Fruit fly (Drosophila melanogaster) whole organism, embryonic: ENCODE results near the gene nop5.
A peak's percentile ranks its signal among the peaks of the same experiment; 100 is the strongest.

Source experiments
- Bdp1 ChIP-seq: fragments of 200-800 bp; sonication (Bioruptor generic); optimal IDR thresholded peaks from 3 replicates; lab custom pipeline; 2016; ENCODE audit warnings: missing biosample characterization, missing genetic modification characterization
- CG10147 ChIP-seq: fragments of 200-800 bp; sonication (Bioruptor generic); optimal IDR thresholded peaks from 2 replicates; lab custom pipeline; 2019; ENCODE audit warnings: missing biosample characterization, mild to moderate bottlenecking, missing genetic modification characterization, moderate library complexity
- CG10543 ChIP-seq: fragments of 200-800 bp; sonication (Bioruptor generic); optimal IDR thresholded peaks from 3 replicates; lab custom pipeline; 2017; ENCODE audit warnings: missing biosample characterization, mild to moderate bottlenecking, missing genetic modification characterization, moderate library complexity
- CG10959 ChIP-seq: fragments of 200-800 bp; sonication (Bioruptor generic); IDR thresholded peaks from 2 replicates; pipeline ENCODE4 v1.3.6; 2022; ENCODE audit warnings: missing biosample characterization, missing genetic modification characterization
- CG11093 ChIP-seq: fragments of 200-800 bp; sonication (Bioruptor generic); IDR thresholded peaks from 3 replicates; pipeline ENCODE4 v1.3.6; 2022; ENCODE audit warnings: missing biosample characterization, missing genetic modification characterization
- CG11504 ChIP-seq: fragments of 200-800 bp; sonication (Bioruptor generic); optimal IDR thresholded peaks from 3 replicates; lab custom pipeline; 2019; ENCODE audit warnings: missing biosample characterization, mild to moderate bottlenecking, missing genetic modification characterization, moderate library complexity
- CG11560 ChIP-seq: fragments of 200-800 bp; sonication (Bioruptor generic); IDR thresholded peaks from 3 replicates; pipeline ENCODE4 v1.3.6; 2022; ENCODE audit warnings: missing biosample characterization, missing genetic modification characterization
- CG12299 ChIP-seq: fragments of 200-800 bp; sonication (Bioruptor generic); optimal IDR thresholded peaks from 2 replicates; lab custom pipeline; 2018; ENCODE audit warnings: missing biosample characterization, mild to moderate bottlenecking, missing genetic modification characterization
- CG12391 ChIP-seq: fragments of 200-800 bp; sonication (Bioruptor generic); optimal IDR thresholded peaks from 3 replicates; lab custom pipeline; 2018; ENCODE audit warnings: missing biosample characterization, mild to moderate bottlenecking, missing genetic modification characterization, moderate library complexity
- CG12744 ChIP-seq: fragments of 200-800 bp; sonication (Bioruptor generic); optimal IDR thresholded peaks from 2 replicates; lab custom pipeline; 2016; ENCODE audit warnings: missing biosample characterization, missing genetic modification characterization
- CG13624 ChIP-seq: fragments of 200-800 bp; sonication (Bioruptor generic); optimal IDR thresholded peaks from 2 replicates; lab custom pipeline; 2016; ENCODE audit warnings: missing biosample characterization, missing genetic modification characterization
- CG14014 ChIP-seq: fragments of 200-800 bp; sonication (Bioruptor generic); IDR thresholded peaks from 2 replicates; pipeline ENCODE4 v1.3.6; 2022; ENCODE audit warnings: missing biosample characterization, missing genetic modification characterization
- CG14860 ChIP-seq: fragments of 200-800 bp; sonication (Bioruptor generic); IDR thresholded peaks from 3 replicates; pipeline ENCODE4 v1.3.6; 2022; ENCODE audit warnings: missing biosample characterization, missing genetic modification characterization; ENCODE audit not compliant: partially characterized antibody
- CG1602 ChIP-seq: fragments of 200-800 bp; sonication (Bioruptor generic); optimal IDR thresholded peaks from 3 replicates; lab custom pipeline; 2016; ENCODE audit warnings: missing biosample characterization, missing genetic modification characterization
- CG16813 ChIP-seq: fragments of 200-800 bp; sonication (Bioruptor generic); IDR thresholded peaks from 3 replicates; pipeline ENCODE4 v1.3.6; 2022; ENCODE audit warnings: missing biosample characterization, missing genetic modification characterization; ENCODE audit not compliant: partially characterized antibody
- CG1832 ChIP-seq: fragments of 200-800 bp; sonication (Bioruptor generic); optimal IDR thresholded peaks from 2 replicates; lab custom pipeline; 2017; ENCODE audit warnings: missing biosample characterization, mild to moderate bottlenecking, missing genetic modification characterization, inconsistent platforms
- CG2712 ChIP-seq: fragments of 200-800 bp; optimal IDR thresholded peaks from 3 replicates; lab custom pipeline; 2019; ENCODE audit warnings: missing biosample characterization, mild to moderate bottlenecking, missing genetic modification characterization, moderate library complexity
- CG31224 ChIP-seq: fragments of 200-800 bp; sonication (Bioruptor generic); IDR thresholded peaks from 2 replicates; pipeline ENCODE4 v1.3.6; 2022; ENCODE audit warnings: missing biosample characterization, missing genetic modification characterization
- CG3726 ChIP-seq: fragments of 200-800 bp; sonication (Bioruptor generic); IDR thresholded peaks from 3 replicates; pipeline ENCODE4, ENCODE4 v1.3.6; 2022; ENCODE audit warnings: missing biosample characterization, missing genetic modification characterization
- CG3847 ChIP-seq: fragments of 200-800 bp; sonication (Bioruptor generic); IDR thresholded peaks from 2 replicates; pipeline ENCODE4 v1.3.6; 2022; ENCODE audit warnings: missing biosample characterization, missing genetic modification characterization
- CG6254 ChIP-seq: fragments of 200-800 bp; sonication (Bioruptor generic); optimal IDR thresholded peaks from 3 replicates; lab custom pipeline; 2017; ENCODE audit warnings: mild to moderate bottlenecking, missing biosample characterization, missing genetic modification reagents, missing genetic modification characterization
- CG7357 ChIP-seq: fragments of 200-800 bp; sonication (Bioruptor generic); IDR thresholded peaks from 3 replicates; pipeline ENCODE4 v1.3.6; 2022; ENCODE audit warnings: missing biosample characterization, missing genetic modification characterization
- CG7372 ChIP-seq: fragments of 200-800 bp; sonication (Bioruptor generic); IDR thresholded peaks from 2 replicates; pipeline ENCODE4 v1.3.6; 2022; ENCODE audit warnings: missing biosample characterization, missing genetic modification characterization
- CG8089 ChIP-seq: fragments of 200-800 bp; sonication (Bioruptor generic); optimal IDR thresholded peaks from 3 replicates; lab custom pipeline; 2016; ENCODE audit warnings: missing biosample characterization, missing genetic modification characterization
- CoRest ChIP-seq: fragments of 200-800 bp; sonication (Bioruptor generic); optimal IDR thresholded peaks from 3 replicates; lab custom pipeline; 2018; ENCODE audit warnings: missing biosample characterization, mild to moderate bottlenecking, missing genetic modification characterization, moderate library complexity
- D ChIP-seq, 2 experiments: fragments of 200-800 bp in 1 of 2; fragments of >200 bp in 1 of 2; sonication (Bioruptor generic) in 1 of 2; optimal IDR thresholded peaks; 2 replicates in 1 of 2; 3 replicates in 1 of 2; lab custom pipeline; 2017; ENCODE audit warnings: mild to moderate bottlenecking in 1 of 2, missing biosample characterization in 1 of 2, missing genetic modification characterization in 1 of 2, missing genetic modification reagents in 1 of 2
- Mes4 ChIP-seq: fragments of 200-800 bp; sonication (Bioruptor generic); optimal IDR thresholded peaks from 2 replicates; lab custom pipeline; 2016; ENCODE audit warnings: missing biosample characterization, missing genetic modification characterization
- Oli ChIP-seq: fragments of 200-800 bp; sonication (Bioruptor generic); optimal IDR thresholded peaks from 2 replicates; lab custom pipeline; 2018; ENCODE audit warnings: missing biosample characterization, mild to moderate bottlenecking, missing genetic modification characterization, moderate library complexity
- Taf1 ChIP-seq: fragments of 200-800 bp; sonication (Bioruptor generic); IDR thresholded peaks from 2 replicates; pipeline ENCODE4 v1.3.6; 2022; ENCODE audit warnings: missing biosample characterization, missing genetic modification characterization
- aop ChIP-seq: fragments of 200-800 bp; sonication (Bioruptor generic); IDR thresholded peaks from 2 replicates; pipeline ENCODE4 v1.3.6; 2022; ENCODE audit warnings: missing biosample characterization, missing genetic modification characterization
- ash1 ChIP-seq: fragments of 200-800 bp; sonication (Bioruptor generic); optimal IDR thresholded peaks from 2 replicates; lab custom pipeline; 2018; ENCODE audit warnings: missing biosample characterization, mild to moderate bottlenecking, missing genetic modification characterization
- bbx ChIP-seq: fragments of 200-800 bp; sonication (Bioruptor generic); IDR thresholded peaks from 2 replicates; pipeline ENCODE4 v1.3.6; 2022; ENCODE audit warnings: missing biosample characterization, missing genetic modification characterization; ENCODE audit not compliant: partially characterized antibody
- caup ChIP-seq: fragments of 200-800 bp; sonication (Bioruptor generic); optimal IDR thresholded peaks from 3 replicates; lab custom pipeline; 2017; ENCODE audit warnings: missing biosample characterization, mild to moderate bottlenecking, missing genetic modification characterization, moderate library complexity; ENCODE audit not compliant: severe bottlenecking
- croc ChIP-seq: fragments of 200-800 bp; sonication (Bioruptor generic); conservative IDR thresholded peaks from 3 replicates; pipeline ENCODE4 v1.3.6; 2022; ENCODE audit warnings: missing biosample characterization, missing genetic modification characterization
- gem ChIP-seq: fragments of 200-800 bp; sonication (Bioruptor generic); optimal IDR thresholded peaks from 2 replicates; lab custom pipeline; 2019; ENCODE audit warnings: missing biosample characterization, mild to moderate bottlenecking, missing genetic modification characterization, moderate library complexity
- grn ChIP-seq: fragments of 200-800 bp; sonication (Bioruptor generic); optimal IDR thresholded peaks from 3 replicates; lab custom pipeline; 2017; ENCODE audit warnings: missing biosample characterization, missing genetic modification characterization
- gro ChIP-seq: fragments of 200-800 bp; sonication (Bioruptor generic); optimal IDR thresholded peaks from 2 replicates; lab custom pipeline; 2016; ENCODE audit warnings: missing biosample characterization, missing genetic modification characterization
- jumu ChIP-seq: fragments of 200-800 bp; sonication (Bioruptor generic); optimal IDR thresholded peaks from 3 replicates; lab custom pipeline; 2016; ENCODE audit warnings: missing biosample characterization, missing genetic modification characterization
- maf-S ChIP-seq: fragments of 200-800 bp; sonication (Bioruptor generic); optimal IDR thresholded peaks from 2 replicates; lab custom pipeline; 2016; ENCODE audit warnings: missing biosample characterization, missing genetic modification characterization
- nmo ChIP-seq: fragments of 200-800 bp; sonication (Bioruptor generic); optimal IDR thresholded peaks from 2 replicates; lab custom pipeline; 2018; ENCODE audit warnings: missing biosample characterization, mild to moderate bottlenecking, missing genetic modification characterization, moderate library complexity
- odd ChIP-seq: fragments of 200-800 bp; sonication (Bioruptor generic); optimal IDR thresholded peaks from 2 replicates; lab custom pipeline; 2017; ENCODE audit warnings: missing biosample characterization, mild to moderate bottlenecking, missing genetic modification characterization
- p53 ChIP-seq: fragments of 200-800 bp; sonication (Bioruptor generic); optimal IDR thresholded peaks from 2 replicates; lab custom pipeline; 2016; ENCODE audit warnings: missing biosample characterization, missing genetic modification characterization
- pfk ChIP-seq: fragments of 200-800 bp; sonication (Bioruptor generic); optimal IDR thresholded peaks from 2 replicates; lab custom pipeline; 2018; ENCODE audit warnings: missing biosample characterization, mild to moderate bottlenecking, missing genetic modification characterization, moderate library complexity
- prd ChIP-seq, 3 experiments: fragments of >200 bp in 2 of 3; fragments of 200-800 bp in 1 of 3; sonication (Bioruptor generic) in 1 of 3; optimal IDR thresholded peaks in 2 of 3; IDR thresholded peaks in 1 of 3; 2 replicates in 2 of 3; 3 replicates in 1 of 3; pipeline versions ENCODE4 v1.3.6 to Lab custom; 2017 to 2022; ENCODE audit warnings: missing biosample characterization in 1 of 3, missing genetic modification characterization in 1 of 3
- shn ChIP-seq: fragments of 200-800 bp; sonication (Bioruptor generic); optimal IDR thresholded peaks from 3 replicates; lab custom pipeline; 2016; ENCODE audit warnings: missing biosample characterization, missing genetic modification characterization
- sim ChIP-seq: fragments of 200-800 bp; sonication (Bioruptor generic); IDR thresholded peaks from 2 replicates; pipeline ENCODE4 v1.3.6; 2022; ENCODE audit warnings: missing biosample characterization, missing genetic modification characterization
- sisA ChIP-seq: fragments of 200-800 bp; sonication (Bioruptor generic); IDR thresholded peaks from 2 replicates; pipeline ENCODE4 v1.3.6; 2022; ENCODE audit warnings: missing biosample characterization, missing genetic modification characterization
- vfl ChIP-seq: fragments of 200-800 bp; sonication (Bioruptor generic); optimal IDR thresholded peaks from 2 replicates; lab custom pipeline; 2016; ENCODE audit warnings: missing biosample characterization, missing genetic modification characterization
- wdn ChIP-seq: fragments of 200-800 bp; sonication (Bioruptor generic); IDR thresholded peaks from 2 replicates; pipeline ENCODE4 v1.3.6; 2022; ENCODE audit warnings: missing biosample characterization, missing genetic modification characterization
- zfh1 ChIP-seq: fragments of 200-800 bp; sonication (Bioruptor generic); IDR thresholded peaks from 3 replicates; pipeline ENCODE4 v1.3.6; 2022; ENCODE audit warnings: missing biosample characterization, missing genetic modification characterization

The nop5 gene

dm6 chr2L:6950096-6950495, 31.6 kb upstream of the nop5 start, which contains the start of the genes Gas41 and SA1 (continued):
- peak; percentile 62; the same call in 1 of the 2 replicates for TF ChIP-seq bbx (GFP tag; lab: Robert Waterston, UW)
- peak; percentile 71 for TF ChIP-seq Oli (tag; lab: Kevin White, UChicago)
- TF ChIP-seq gro (GFP tag; lab: Kevin White, UChicago) = peak; percentile 41
- peak; percentile 92 for TF ChIP-seq CG1602 (GFP tag; lab: Kevin White, UChicago)
- peak; percentile 76; the same call in 2 of the 3 replicates for TF ChIP-seq CG7357 (GFP tag; lab: Robert Waterston, UW)
- TF ChIP-seq nmo (GFP tag; lab: Kevin White, UChicago) = peak; percentile 24
- no peak for TF ChIP-seq CG10959 (GFP tag; lab: Robert Waterston, UW)
- TF ChIP-seq CG10147 = no peak
- peak; percentile 24 for TF ChIP-seq shn (GFP tag; lab: Kevin White, UChicago)
- TF ChIP-seq p53 = no peak
- no peak for TF ChIP-seq sisA
- TF ChIP-seq CG2712 (tag; lab: Kevin White, UChicago) = peak; percentile 96
- no peak for TF ChIP-seq Mes4 (GFP tag; lab: Kevin White, UChicago)
- peak; percentile 75 for TF ChIP-seq CG6254 (GFP tag; lab: Kevin White, UChicago)
- peak; percentile 76 for TF ChIP-seq CoRest
- no peak for TF ChIP-seq CG13624 (GFP tag; lab: Kevin White, UChicago)
- TF ChIP-seq vfl (GFP tag; lab: Kevin White, UChicago) = peak; percentile 72
- TF ChIP-seq maf-S = no peak
- TF ChIP-seq CG10543 (GFP tag; lab: Kevin White, UChicago) = peak; percentile 62
- TF ChIP-seq CG11093 (GFP tag; lab: Robert Waterston, UW) = peak; percentile 82
- no peak for TF ChIP-seq sim (GFP tag; lab: Robert Waterston, UW)
- TF ChIP-seq Bdp1 (GFP tag; lab: Kevin White, UChicago) = peak; percentile 11
- TF ChIP-seq CG12299 (tag; lab: Kevin White, UChicago) = peak; percentile 35
- no peak for TF ChIP-seq grn (GFP tag; lab: Kevin White, UChicago)
- TF ChIP-seq D (optimal IDR thresholded peaks at IDR 0.05; lab: Kevin White, UChicago) = no peak
- peak; percentile 38 for TF ChIP-seq D (GFP tag; optimal IDR thresholded peaks at IDR 0.05; lab: Kevin White, UChicago)
- peak; percentile 70 for TF ChIP-seq jumu (GFP tag; lab: Kevin White, UChicago)
- peak; percentile 11 for TF ChIP-seq caup
- peak; percentile 95 for TF ChIP-seq CG14014 (GFP tag; lab: Robert Waterston, UW)
- TF ChIP-seq ash1 (GFP tag; lab: Kevin White, UChicago) = no peak
- no peak for TF ChIP-seq CG11560
- TF ChIP-seq aop (GFP tag; lab: Robert Waterston, UW) = no peak
- TF ChIP-seq CG3726 = peak; percentile 47; the same call in 1 of the 3 replicates
- no peak for TF ChIP-seq CG11504 (tag; lab: Kevin White, UChicago)
- no peak for TF ChIP-seq prd (optimal IDR thresholded peaks at IDR 0.05; lab: Kevin White, UChicago)
- TF ChIP-seq prd (GFP tag; IDR thresholded peaks at IDR 0.05; lab: Robert Waterston, UW) = peak; percentile 96
- TF ChIP-seq CG12391 = peak; percentile 98
- TF ChIP-seq CG14860 (GFP tag; lab: Robert Waterston, UW) = peak; percentile 44; the same call in 1 of the 3 replicates
- peak; percentile 3 for TF ChIP-seq pfk (GFP tag; lab: Kevin White, UChicago)
- no peak for TF ChIP-seq CG1832 (GFP tag; lab: Kevin White, UChicago)
- peak; percentile 22 for TF ChIP-seq CG12744 (GFP tag; lab: Kevin White, UChicago)
- peak; percentile 76 for TF ChIP-seq CG16813 (GFP tag; lab: Robert Waterston, UW)
- peak; percentile 66 for TF ChIP-seq croc (GFP tag; lab: Robert Waterston, UW)
- TF ChIP-seq CG8089 = no peak
- peak; percentile 87 for TF ChIP-seq CG31224
- TF ChIP-seq Taf1 = 0 out of 2 replicates have a peak, but pooled peaks have one; percentile 35
- no peak for TF ChIP-seq wdn (GFP tag; lab: Robert Waterston, UW)
- no peak for TF ChIP-seq odd
- no peak for TF ChIP-seq zfh1 (GFP tag; lab: Robert Waterston, UW)
- peak; percentile 80 for TF ChIP-seq CG7372
- TF ChIP-seq CG3847 (GFP tag; lab: Robert Waterston, UW) = no peak
- TF ChIP-seq gem = peak; percentile 97
